Worm (Caenorhabditis elegans) whole organism, mixed stage, embryonic: ENCODE data around the gene spo-11.
"Not testable (repeated sequence)": the region's sequence is repeated elsewhere in the genome, so short reads cannot be mapped to it uniquely, and the experiment has no call there.

Experiments used
- M03D4.4 ChIP-seq: sonication (generic microtip); optimal IDR thresholded peaks from 2 replicates; lab custom pipeline; 2017; ENCODE audit warnings: mild to moderate bottlenecking, missing genetic modification characterization, missing compliant biosample characterization
- bed-3 ChIP-seq: fragments of 200-800 bp; sonication (Bioruptor generic); optimal IDR thresholded peaks from 3 replicates; lab custom pipeline; 2018; ENCODE audit warnings: mild to moderate bottlenecking, missing genetic modification characterization, moderate library complexity, missing compliant biosample characterization
- blmp-1 ChIP-seq: fragments of 150-350 bp; optimal IDR thresholded peaks from 2 replicates; lab custom pipeline; 2014; ENCODE audit warnings: missing biosample characterization, missing genetic modification characterization
- ceh-39 ChIP-seq: fragments of 150-350 bp; optimal IDR thresholded peaks from 2 replicates; lab custom pipeline; 2014; ENCODE audit warnings: missing biosample characterization, missing genetic modification characterization
- ceh-83 ChIP-seq: fragments of 200-800 bp; sonication (Bioruptor generic); optimal IDR thresholded peaks from 2 replicates; lab custom pipeline; 2018; ENCODE audit warnings: mild to moderate bottlenecking, missing genetic modification characterization, missing compliant biosample characterization
- ces-1 ChIP-seq: fragments of 150-350 bp; optimal IDR thresholded peaks from 2 replicates; lab custom pipeline; 2014; ENCODE audit warnings: missing biosample characterization, missing genetic modification reagents, missing genetic modification characterization
- cnd-1 ChIP-seq: fragments of 200-800 bp; sonication (Bioruptor generic); optimal IDR thresholded peaks from 2 replicates; lab custom pipeline; 2018; ENCODE audit warnings: mild to moderate bottlenecking, missing genetic modification characterization, missing compliant biosample characterization
- drap-1 ChIP-seq: fragments of 200-800 bp; sonication (Bioruptor generic); optimal IDR thresholded peaks from 3 replicates; lab custom pipeline; 2018; ENCODE audit warnings: mild to moderate bottlenecking, missing genetic modification characterization, missing compliant biosample characterization
- elt-1 ChIP-seq: sonication (generic microtip); optimal IDR thresholded peaks from 2 replicates; lab custom pipeline; 2017; ENCODE audit warnings: missing genetic modification characterization, mild to moderate bottlenecking, missing compliant biosample characterization, antibody characterized with exemption, moderate library complexity, borderline replicate concordance; ENCODE audit not compliant: insufficient read depth
- elt-3 ChIP-seq: fragments of 150-350 bp; optimal IDR thresholded peaks from 2 replicates; lab custom pipeline; 2014; ENCODE audit warnings: missing biosample characterization, missing genetic modification characterization
- flh-1 ChIP-seq: fragments of 200-800 bp; sonication (Bioruptor generic); optimal IDR thresholded peaks from 2 replicates; lab custom pipeline; 2018; ENCODE audit warnings: mild to moderate bottlenecking, missing genetic modification characterization, moderate library complexity, missing compliant biosample characterization
- ham-2 ChIP-seq: fragments of 200-800 bp; sonication (Bioruptor generic); optimal IDR thresholded peaks from 2 replicates; lab custom pipeline; 2018; ENCODE audit warnings: mild to moderate bottlenecking, missing genetic modification characterization, missing compliant biosample characterization
- hlh-1 ChIP-seq: fragments of 150-350 bp; optimal IDR thresholded peaks from 2 replicates; lab custom pipeline; 2014; ENCODE audit warnings: missing biosample characterization, missing genetic modification reagents, missing genetic modification characterization
- lin-13 ChIP-seq: fragments of 150-350 bp; optimal IDR thresholded peaks from 2 replicates; lab custom pipeline; 2014; ENCODE audit warnings: missing biosample characterization, missing genetic modification characterization
- lin-32 ChIP-seq: fragments of 200-800 bp; sonication (Bioruptor generic); optimal IDR thresholded peaks from 2 replicates; lab custom pipeline; 2018; ENCODE audit warnings: mild to moderate bottlenecking, missing genetic modification characterization, missing compliant biosample characterization
- lsy-2 ChIP-seq: fragments of 150-350 bp; optimal IDR thresholded peaks from 2 replicates; lab custom pipeline; 2014; ENCODE audit warnings: missing biosample characterization, missing genetic modification characterization
- mab-5 ChIP-seq: fragments of 150-350 bp; optimal IDR thresholded peaks from 2 replicates; lab custom pipeline; 2014; ENCODE audit warnings: missing biosample characterization, missing genetic modification characterization
- mep-1 ChIP-seq: fragments of 150-350 bp; optimal IDR thresholded peaks from 2 replicates; lab custom pipeline; 2017; ENCODE audit warnings: missing biosample characterization, missing genetic modification reagents, missing genetic modification characterization, inconsistent platforms
- mls-2 ChIP-seq: sonication (generic microtip); optimal IDR thresholded peaks from 2 replicates; lab custom pipeline; 2016; ENCODE audit warnings: mild to moderate bottlenecking, missing genetic modification characterization, moderate library complexity, missing compliant biosample characterization
- nhr-12 ChIP-seq: fragments of 150-350 bp; optimal IDR thresholded peaks from 2 replicates; lab custom pipeline; 2014; ENCODE audit warnings: missing biosample characterization, missing genetic modification characterization
- nhr-2 ChIP-seq: fragments of 150-350 bp; optimal IDR thresholded peaks from 2 replicates; lab custom pipeline; 2014; ENCODE audit warnings: missing biosample characterization, missing genetic modification characterization
- nhr-237 ChIP-seq: fragments of 150-350 bp; optimal IDR thresholded peaks from 2 replicates; lab custom pipeline; 2014; ENCODE audit warnings: missing biosample characterization, missing genetic modification characterization
- nhr-28 ChIP-seq: fragments of 150-350 bp; optimal IDR thresholded peaks from 2 replicates; lab custom pipeline; 2014; ENCODE audit warnings: missing biosample characterization, missing genetic modification characterization
- nhr-76 ChIP-seq: sonication (generic microtip); optimal IDR thresholded peaks from 2 replicates; lab custom pipeline; 2017; ENCODE audit warnings: missing biosample characterization, missing genetic modification characterization
- pha-4 ChIP-seq: fragments of 150-350 bp; optimal IDR thresholded peaks from 2 replicates; lab custom pipeline; 2018; ENCODE audit warnings: missing biosample characterization, missing genetic modification reagents, missing genetic modification characterization
- sem-2 ChIP-seq: fragments of 200-800 bp; sonication (Bioruptor generic); optimal IDR thresholded peaks from 2 replicates; lab custom pipeline; 2018; ENCODE audit warnings: mild to moderate bottlenecking, missing genetic modification characterization, missing compliant biosample characterization
- snpc-4 ChIP-seq: fragments of 150-350 bp; optimal IDR thresholded peaks from 2 replicates; lab custom pipeline; 2014; ENCODE audit warnings: missing biosample characterization, missing genetic modification characterization
- sptf-1 ChIP-seq: sonication (generic microtip); optimal IDR thresholded peaks from 2 replicates; lab custom pipeline; 2017; ENCODE audit warnings: mild to moderate bottlenecking, missing genetic modification characterization, moderate library complexity, missing compliant biosample characterization
- tbx-8 ChIP-seq: fragments of 200-800 bp; sonication (Bioruptor generic); optimal IDR thresholded peaks from 2 replicates; lab custom pipeline; 2018; ENCODE audit warnings: mild to moderate bottlenecking, missing genetic modification characterization, moderate library complexity, missing compliant biosample characterization
- unc-120 ChIP-seq: sonication (generic microtip); optimal IDR thresholded peaks from 2 replicates; lab custom pipeline; 2017; ENCODE audit warnings: missing genetic modification characterization, missing compliant biosample characterization; ENCODE audit not compliant: poor library complexity, severe bottlenecking
- unc-39 ChIP-seq: fragments of 150-350 bp; optimal IDR thresholded peaks from 2 replicates; lab custom pipeline; 2014; ENCODE audit warnings: missing biosample characterization, missing genetic modification characterization
- unc-62 ChIP-seq: fragments of 150-350 bp; optimal IDR thresholded peaks from 2 replicates; lab custom pipeline; 2014; ENCODE audit warnings: missing biosample characterization, missing genetic modification reagents, missing genetic modification characterization
- zip-8 ChIP-seq: fragments of 150-350 bp; optimal IDR thresholded peaks from 2 replicates; lab custom pipeline; 2014; ENCODE audit warnings: missing biosample characterization, missing genetic modification characterization
- ztf-11 ChIP-seq: fragments of 150-350 bp; optimal IDR thresholded peaks from 2 replicates; lab custom pipeline; 2014; ENCODE audit warnings: missing biosample characterization, missing genetic modification characterization

spo-11 gene

DNA sequence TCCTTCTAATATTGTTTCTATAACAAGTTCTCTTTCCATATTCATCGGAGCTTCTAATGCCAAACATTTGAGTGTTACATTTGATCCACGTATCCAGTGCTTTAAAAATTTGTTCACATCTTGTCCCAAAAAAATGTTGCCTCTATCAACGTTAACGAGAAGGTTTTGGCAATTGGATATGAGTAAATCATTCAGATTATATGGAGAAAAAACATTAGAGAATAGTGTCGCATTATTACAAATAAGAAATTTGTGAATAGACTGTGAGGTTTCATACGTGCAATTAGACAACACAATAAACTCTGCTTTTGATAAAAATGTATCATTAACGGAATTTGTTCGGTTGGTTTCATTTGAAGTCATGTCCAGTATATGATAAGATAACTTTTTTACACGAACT lies 35.2 kb upstream of the spo-11 start, which contains the start of gene mboa-4:
mboa-4 (minus strand) TSS at position 101 of the 400 bp plus-strand sequence.
- TF ChIP-seq unc-39 (no peak), sem-2 (GFP tag; lab: Kevin White, UChicago) (no peak), elt-1 (tag; lab: Kevin White, UChicago) (no peak), bed-3 (no peak), elt-3 (tag; lab: Kevin White, UChicago) (no peak), mls-2 (tag; lab: Kevin White, UChicago) (no peak), nhr-2 (tag; lab: Kevin White, UChicago) (no peak), nhr-237 (tag; lab: Kevin White, UChicago) (no peak), zip-8 (tag; lab: Kevin White, UChicago) (no peak), ceh-39 (tag; lab: Kevin White, UChicago) (no peak), tbx-8 (no peak), hlh-1 (tag; lab: Kevin White, UChicago) (no peak), blmp-1 (tag; lab: Kevin White, UChicago) (no peak)

DNA sequence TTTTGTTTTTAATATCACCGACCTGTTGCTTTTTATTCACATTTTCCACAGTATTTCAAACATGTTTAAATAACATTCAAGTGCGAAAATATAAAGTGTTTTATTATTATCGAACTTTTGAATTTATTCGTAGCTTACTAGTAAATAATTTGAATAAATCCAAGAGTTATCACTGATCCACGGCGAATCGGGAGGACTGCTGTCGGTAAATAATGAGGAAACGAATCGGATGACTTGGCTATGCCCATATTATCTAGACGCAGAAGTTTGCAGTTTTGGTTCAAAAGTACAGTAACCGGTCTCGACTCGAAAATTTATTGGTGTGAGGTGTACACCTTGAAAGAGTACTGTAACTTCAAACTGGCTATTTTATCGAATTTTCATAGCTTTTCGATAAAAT lies 31.9 kb upstream of the spo-11 start:
- TF ChIP-seq hlh-1 (tag; lab: Kevin White, UChicago) (no peak), blmp-1 (tag; lab: Kevin White, UChicago) (no peak), mep-1 (no peak), unc-39 (no peak)

DNA sequence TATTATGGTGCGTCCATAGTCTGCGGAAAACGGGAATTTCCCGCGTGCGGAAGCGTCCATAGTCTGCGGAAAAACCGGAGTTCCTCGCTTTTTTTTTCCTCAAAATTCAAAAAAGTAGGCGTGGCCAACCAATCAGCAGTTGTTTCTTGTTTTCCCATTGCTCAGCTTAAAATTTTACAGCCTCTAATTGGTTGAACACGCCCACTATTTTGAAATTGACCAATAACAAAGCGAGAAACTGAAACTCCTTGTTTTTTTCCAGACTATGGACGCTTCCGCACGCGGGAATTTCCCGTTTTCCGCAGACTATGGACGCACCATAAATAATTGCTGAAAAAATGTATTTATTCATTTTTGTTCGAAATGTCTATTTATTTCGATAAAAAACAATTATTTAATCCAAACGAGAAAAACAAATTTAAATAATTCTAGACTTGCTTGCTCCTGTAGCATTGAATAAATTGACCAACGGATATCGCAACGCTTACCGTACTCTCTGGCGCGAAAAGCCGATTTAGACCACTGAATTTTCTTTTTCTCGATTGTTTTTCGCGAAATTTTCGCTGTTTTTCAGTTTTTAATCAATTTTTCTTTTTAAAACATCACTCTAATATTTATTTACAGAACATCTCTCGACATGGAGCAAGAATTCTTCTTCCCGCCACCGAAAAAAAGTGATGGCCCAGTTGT lies 29.9 kb upstream of the spo-11 start, which contains the start of gene C08F8.3:
C08F8.3 (plus strand) TSS at position 620 of the 690 bp plus-strand sequence.
- TF ChIP-seq elt-1, pha-4, nhr-76 (tag; lab: Kevin White, UChicago): not testable (repeated sequence)

DNA sequence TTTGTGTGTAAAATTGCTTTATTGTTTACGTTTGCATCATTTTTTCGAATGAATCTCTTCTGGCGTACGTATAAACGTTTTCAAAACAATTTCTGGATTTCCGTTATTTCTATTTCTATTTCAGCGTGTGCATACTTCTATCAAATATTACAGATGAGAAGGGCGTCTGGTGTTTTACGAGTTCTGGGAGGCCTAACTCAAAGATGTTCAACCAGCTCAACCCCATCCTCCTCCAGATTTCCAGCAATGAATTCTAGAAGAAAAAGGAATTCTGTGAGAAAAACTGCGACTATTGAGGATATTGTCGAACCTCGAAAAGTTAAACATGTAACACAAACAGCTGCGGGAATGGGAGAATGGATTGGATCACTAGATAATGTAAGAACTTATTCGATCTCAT lies 26.2 kb upstream of the spo-11 start, which contains the start of gene C08F8.2:
C08F8.2 (plus strand) TSS at position 154 of the 400 bp plus-strand sequence.
- TF ChIP-seq sem-2 (GFP tag; lab: Kevin White, UChicago) (no peak), nhr-28 (tag; lab: Kevin White, UChicago) (no peak), drap-1 (GFP tag; lab: Kevin White, UChicago) (no peak), zip-8 (tag; lab: Kevin White, UChicago) (no peak), mab-5 (tag; lab: Kevin White, UChicago) (no peak), hlh-1 (tag; lab: Kevin White, UChicago) (no peak), bed-3 (no peak), ztf-11 (tag; lab: Kevin White, UChicago) (no peak), lin-13 (no peak), M03D4.4 (no peak), tbx-8 (no peak), unc-120 (tag; lab: Kevin White, UChicago) (no peak), mls-2 (tag; lab: Kevin White, UChicago) (no peak), ceh-39 (tag; lab: Kevin White, UChicago) (no peak), lin-32 (no peak), ham-2 (GFP tag; lab: Kevin White, UChicago) (no peak), elt-1 (tag; lab: Kevin White, UChicago) (no peak), ceh-83 (GFP tag; lab: Kevin White, UChicago) (no peak), sptf-1 (tag; lab: Kevin White, UChicago) (no peak), mep-1 (no peak)

DNA sequence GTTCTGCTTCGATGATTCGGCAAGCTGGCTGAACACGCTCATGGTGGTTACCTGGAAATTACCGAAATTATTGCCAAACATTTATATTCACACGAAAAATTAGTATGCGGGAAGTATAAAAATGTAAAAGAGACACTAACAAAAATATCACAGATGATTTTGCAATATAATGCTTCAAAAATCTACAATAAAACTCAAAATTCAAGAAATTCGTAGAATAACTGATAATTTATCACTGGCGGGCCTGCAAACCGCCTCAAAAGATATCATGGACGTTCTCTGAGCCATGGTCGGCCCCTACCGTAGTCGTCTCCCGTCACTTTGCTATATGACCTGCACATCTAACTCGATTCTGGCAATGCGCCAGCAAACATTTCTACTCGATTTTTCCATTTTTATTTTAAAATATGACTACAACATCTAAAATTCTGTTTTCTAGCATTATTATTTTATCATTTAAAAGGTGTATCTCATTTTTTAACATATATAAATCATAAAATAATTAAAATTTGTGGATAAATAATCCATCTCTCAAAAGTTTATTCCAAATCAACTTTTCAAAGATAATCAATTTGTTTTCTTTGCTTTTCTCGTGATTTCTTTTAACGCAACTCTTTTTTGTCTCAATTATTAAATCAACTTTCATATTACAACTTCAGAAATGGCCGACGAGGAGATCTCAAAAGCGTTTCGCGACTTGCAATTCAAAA lies 24.9 kb upstream of the spo-11 start, which contains the start of the genes F01G4.6 and pfd-1:
F01G4.6 (minus strand) TSS at position 51 of the 710 bp plus-strand sequence.
pfd-1 (plus strand) TSS at position 660 of the 710 bp plus-strand sequence.
- TF ChIP-seq bed-3 (no peak), hlh-1 (tag; lab: Kevin White, UChicago) (peak; percentile 57), ceh-83 (GFP tag; lab: Kevin White, UChicago) (no peak), nhr-2 (tag; lab: Kevin White, UChicago) (peak; percentile 24), mab-5 (tag; lab: Kevin White, UChicago) (no peak), nhr-12 (no peak), ceh-39 (tag; lab: Kevin White, UChicago) (peak; percentile 29), nhr-28 (tag; lab: Kevin White, UChicago) (no peak), nhr-237 (tag; lab: Kevin White, UChicago) (peak; percentile 88), unc-120 (tag; lab: Kevin White, UChicago) (peak; percentile 69), ztf-11 (tag; lab: Kevin White, UChicago) (no peak), pha-4 (tag; lab: Kevin White, UChicago) (peak; percentile 71), unc-39 (no peak), lsy-2 (tag; lab: Kevin White, UChicago) (peak; percentile 97), drap-1 (GFP tag; lab: Kevin White, UChicago) (peak; percentile 20), ces-1 (GFP tag; lab: Kevin White, UChicago) (peak; percentile 86), cnd-1 (tag; lab: Kevin White, UChicago) (peak; percentile 25), snpc-4 (tag; lab: Kevin White, UChicago) (no peak), lin-32 (no peak), lin-13 (peak; percentile 79), flh-1 (no peak), nhr-76 (tag; lab: Kevin White, UChicago) (no peak), mep-1 (peak; percentile 82), unc-62 (GFP tag; lab: Kevin White, UChicago) (peak; percentile 58), sptf-1 (tag; lab: Kevin White, UChicago) (peak; percentile 74), blmp-1 (tag; lab: Kevin White, UChicago) (peak; percentile 23), elt-1 (tag; lab: Kevin White, UChicago) (no peak), M03D4.4 (peak; percentile 65), tbx-8 (no peak), sem-2 (GFP tag; lab: Kevin White, UChicago) (no peak)
